Fruit fly (Drosophila melanogaster) whole organism, embryonic: ENCODE data around the gene CG10866.

Source experiments
- Abd-B ChIP-seq: fragments of 200-800 bp; sonication (Bioruptor generic); optimal IDR thresholded peaks from 2 replicates; lab custom pipeline; 2018; ENCODE audit warnings: missing biosample characterization, mild to moderate bottlenecking, missing genetic modification characterization, moderate library complexity
- Aef1 ChIP-seq: fragments of 200-800 bp; sonication (Bioruptor generic); IDR thresholded peaks from 3 replicates; pipeline ENCODE4 v1.3.6; 2022; ENCODE audit warnings: missing biosample characterization, missing genetic modification characterization
- CG10654 ChIP-seq: fragments of 200-800 bp; sonication (Bioruptor generic); optimal IDR thresholded peaks from 2 replicates; lab custom pipeline; 2016; ENCODE audit warnings: missing biosample characterization, missing genetic modification characterization
- CG12104 ChIP-seq: fragments of 200-800 bp; sonication (Bioruptor generic); optimal IDR thresholded peaks from 3 replicates; lab custom pipeline; 2016; ENCODE audit warnings: missing biosample characterization, missing genetic modification characterization
- CG13123 ChIP-seq: fragments of 200-800 bp; sonication (Bioruptor generic); optimal IDR thresholded peaks from 2 replicates; lab custom pipeline; 2016; ENCODE audit warnings: missing biosample characterization, missing genetic modification characterization
- CG13894 ChIP-seq: fragments of 200-800 bp; sonication (Bioruptor generic); optimal IDR thresholded peaks from 3 replicates; lab custom pipeline; 2018; ENCODE audit warnings: missing biosample characterization, mild to moderate bottlenecking, missing genetic modification characterization, moderate library complexity
- CG14014 ChIP-seq: fragments of 200-800 bp; sonication (Bioruptor generic); IDR thresholded peaks from 2 replicates; pipeline ENCODE4 v1.3.6; 2022; ENCODE audit warnings: missing biosample characterization, missing genetic modification characterization
- CG15073 ChIP-seq: fragments of 200-800 bp; sonication (Bioruptor generic); optimal IDR thresholded peaks from 2 replicates; lab custom pipeline; 2016; ENCODE audit warnings: missing biosample characterization, missing genetic modification characterization
- CG15601 ChIP-seq: fragments of 200-800 bp; sonication (Bioruptor generic); optimal IDR thresholded peaks from 3 replicates; lab custom pipeline; 2019; ENCODE audit warnings: missing biosample characterization, mild to moderate bottlenecking, missing genetic modification characterization, moderate library complexity
- CG1832 ChIP-seq: fragments of 200-800 bp; sonication (Bioruptor generic); optimal IDR thresholded peaks from 2 replicates; lab custom pipeline; 2017; ENCODE audit warnings: missing biosample characterization, mild to moderate bottlenecking, missing genetic modification characterization, inconsistent platforms
- CG4360 ChIP-seq: fragments of 200-800 bp; sonication (Bioruptor generic); IDR thresholded peaks from 2 replicates; pipeline ENCODE4 v1.3.6; 2022; ENCODE audit warnings: missing biosample characterization, missing genetic modification characterization
- CG7786 ChIP-seq: fragments of 200-800 bp; sonication (Bioruptor generic); optimal IDR thresholded peaks from 2 replicates; lab custom pipeline; 2016; ENCODE audit warnings: missing biosample characterization, missing genetic modification characterization
- CG9215 ChIP-seq: fragments of 200-800 bp; sonication (Bioruptor generic); IDR thresholded peaks from 2 replicates; pipeline ENCODE4 v1.3.6; 2022; ENCODE audit warnings: missing biosample characterization, missing genetic modification characterization
- CG9437 ChIP-seq: fragments of 200-800 bp; sonication (Bioruptor generic); optimal IDR thresholded peaks from 2 replicates; lab custom pipeline; 2018; ENCODE audit warnings: missing biosample characterization, mild to moderate bottlenecking, missing genetic modification characterization
- CG9609 ChIP-seq: fragments of 200-800 bp; sonication (Bioruptor generic); optimal IDR thresholded peaks from 3 replicates; lab custom pipeline; 2016; ENCODE audit warnings: missing biosample characterization, missing genetic modification characterization
- CHES-1-like ChIP-seq: fragments of 200-800 bp; sonication (Bioruptor generic); optimal IDR thresholded peaks from 2 replicates; lab custom pipeline; 2016; ENCODE audit warnings: missing biosample characterization, missing genetic modification characterization
- D19B ChIP-seq: fragments of 200-800 bp; sonication (Bioruptor generic); optimal IDR thresholded peaks from 2 replicates; lab custom pipeline; 2017; ENCODE audit warnings: missing biosample characterization, mild to moderate bottlenecking, missing genetic modification characterization
- Dip3 ChIP-seq: fragments of 200-800 bp; sonication (Bioruptor generic); optimal IDR thresholded peaks from 3 replicates; lab custom pipeline; 2016; ENCODE audit warnings: missing biosample characterization, missing genetic modification characterization
- ERR ChIP-seq: fragments of 200-800 bp; sonication (Bioruptor generic); optimal IDR thresholded peaks from 2 replicates; lab custom pipeline; 2016; ENCODE audit warnings: missing biosample characterization, missing genetic modification characterization
- Elba2 ChIP-seq: fragments of 200-800 bp; sonication (Bioruptor generic); optimal IDR thresholded peaks from 3 replicates; lab custom pipeline; 2016; ENCODE audit warnings: missing biosample characterization, missing genetic modification characterization
- Fer1 ChIP-seq: fragments of 200-800 bp; sonication (Bioruptor generic); optimal IDR thresholded peaks from 2 replicates; lab custom pipeline; 2017; ENCODE audit warnings: missing biosample characterization, mild to moderate bottlenecking, missing genetic modification characterization
- HmgD ChIP-seq: fragments of 200-800 bp; sonication (Bioruptor generic); optimal IDR thresholded peaks from 3 replicates; lab custom pipeline; 2016; ENCODE audit warnings: missing biosample characterization, missing genetic modification characterization
- Sox100B ChIP-seq: fragments of 200-800 bp; sonication (Bioruptor generic); optimal IDR thresholded peaks from 3 replicates; lab custom pipeline; 2018; ENCODE audit warnings: missing biosample characterization, mild to moderate bottlenecking, missing genetic modification characterization
- Sry-δ ChIP-seq: fragments of 200-800 bp; sonication (Bioruptor generic); optimal IDR thresholded peaks from 2 replicates; lab custom pipeline; 2016; ENCODE audit warnings: missing biosample characterization, missing genetic modification characterization
- Vsx1 ChIP-seq: fragments of 200-800 bp; sonication (Bioruptor generic); optimal IDR thresholded peaks from 2 replicates; lab custom pipeline; 2017; ENCODE audit warnings: missing biosample characterization, mild to moderate bottlenecking, missing genetic modification characterization, missing genetic modification reagents
- ash1 ChIP-seq: fragments of 200-800 bp; sonication (Bioruptor generic); optimal IDR thresholded peaks from 2 replicates; lab custom pipeline; 2018; ENCODE audit warnings: missing biosample characterization, mild to moderate bottlenecking, missing genetic modification characterization
- chinmo ChIP-seq: fragments of 200-800 bp; sonication (Bioruptor generic); IDR thresholded peaks from 4 replicates; pipeline ENCODE4 v1.3.6; 2022; ENCODE audit warnings: missing biosample characterization, missing genetic modification characterization; ENCODE audit not compliant: partially characterized antibody
- corto ChIP-seq: fragments of 200-800 bp; sonication (Bioruptor generic); optimal IDR thresholded peaks from 2 replicates; lab custom pipeline; 2016; ENCODE audit warnings: missing biosample characterization, mild to moderate bottlenecking, missing genetic modification characterization, moderate library complexity
- croc ChIP-seq: fragments of 200-800 bp; sonication (Bioruptor generic); conservative IDR thresholded peaks from 3 replicates; pipeline ENCODE4 v1.3.6; 2022; ENCODE audit warnings: missing biosample characterization, missing genetic modification characterization
- dati ChIP-seq: fragments of 200-800 bp; sonication (Bioruptor generic); IDR thresholded peaks from 2 replicates; pipeline ENCODE4 v1.3.6; 2022; ENCODE audit warnings: missing biosample characterization, missing genetic modification characterization
- dysf ChIP-seq: fragments of 200-800 bp; sonication (Bioruptor generic); IDR thresholded peaks from 3 replicates; pipeline ENCODE4 v1.3.6; 2022; ENCODE audit warnings: missing biosample characterization, missing genetic modification characterization
- fd3F ChIP-seq: fragments of 200-800 bp; sonication (Bioruptor generic); optimal IDR thresholded peaks from 2 replicates; lab custom pipeline; 2018; ENCODE audit warnings: missing biosample characterization, mild to moderate bottlenecking, missing genetic modification characterization, moderate library complexity
- fd64A ChIP-seq: fragments of 200-800 bp; sonication (Bioruptor generic); optimal IDR thresholded peaks from 3 replicates; lab custom pipeline; 2018; ENCODE audit warnings: missing biosample characterization, mild to moderate bottlenecking, missing genetic modification characterization
- gsb-n ChIP-seq: fragments of 200-800 bp; sonication (Bioruptor generic); optimal IDR thresholded peaks from 3 replicates; lab custom pipeline; 2018; ENCODE audit warnings: missing biosample characterization, mild to moderate bottlenecking, missing genetic modification characterization
- h ChIP-seq: fragments of >200 bp; optimal IDR thresholded peaks from 2 replicates; lab custom pipeline; 2017
- inv ChIP-seq: fragments of 200-800 bp; sonication (Bioruptor generic); IDR thresholded peaks from 2 replicates; pipeline ENCODE4 v1.3.6; 2022; ENCODE audit warnings: missing biosample characterization, missing genetic modification characterization; ENCODE audit not compliant: partially characterized antibody
- jing ChIP-seq: fragments of 200-800 bp; sonication (Bioruptor generic); optimal IDR thresholded peaks from 2 replicates; lab custom pipeline; 2018; ENCODE audit warnings: missing biosample characterization, mild to moderate bottlenecking, missing genetic modification characterization
- jumu ChIP-seq: fragments of 200-800 bp; sonication (Bioruptor generic); optimal IDR thresholded peaks from 3 replicates; lab custom pipeline; 2016; ENCODE audit warnings: missing biosample characterization, missing genetic modification characterization
- pita ChIP-seq: fragments of 200-800 bp; sonication (Bioruptor generic); optimal IDR thresholded peaks from 2 replicates; lab custom pipeline; 2017; ENCODE audit warnings: missing biosample characterization, mild to moderate bottlenecking, missing genetic modification characterization
- psq ChIP-seq: fragments of 200-800 bp; sonication (Bioruptor generic); optimal IDR thresholded peaks from 2 replicates; lab custom pipeline; 2017; ENCODE audit warnings: missing biosample characterization, missing genetic modification characterization
- ro ChIP-seq: fragments of 200-800 bp; sonication (Bioruptor generic); IDR thresholded peaks from 2 replicates; pipeline ENCODE4 v1.3.6; 2022; ENCODE audit warnings: missing biosample characterization, missing genetic modification characterization
- schlank ChIP-seq: fragments of 200-800 bp; sonication (Bioruptor generic); optimal IDR thresholded peaks from 2 replicates; lab custom pipeline; 2018; ENCODE audit warnings: missing biosample characterization, mild to moderate bottlenecking, missing genetic modification characterization
- scrt ChIP-seq: fragments of 200-800 bp; sonication (Bioruptor generic); optimal IDR thresholded peaks from 2 replicates; lab custom pipeline; 2018; ENCODE audit warnings: missing biosample characterization, mild to moderate bottlenecking, missing genetic modification characterization, moderate library complexity
- slbo ChIP-seq: fragments of 200-800 bp; sonication (Bioruptor generic); IDR thresholded peaks from 2 replicates; pipeline ENCODE4 v1.3.6; 2022; ENCODE audit warnings: missing biosample characterization, missing genetic modification characterization

CG10866 gene

dm6 chr3L:3928205-3928942 is 9.4 kb downstream of the CG10866 start (continued):
- TF ChIP-seq ash1 (GFP tag; lab: Kevin White, UChicago): peak; percentile 9
- peak; percentile 97 for TF ChIP-seq slbo
- peak; percentile 77 for TF ChIP-seq jumu
- TF ChIP-seq CG13123: peak; percentile 72
- TF ChIP-seq Abd-B (GFP tag; lab: Kevin White, UChicago): peak; percentile 68
- no peak for TF ChIP-seq pita (GFP tag; lab: Kevin White, UChicago)
- TF ChIP-seq corto (GFP tag; lab: Kevin White, UChicago): peak; percentile 31
- TF ChIP-seq Sry-δ (GFP tag; lab: Kevin White, UChicago): peak; percentile 43
- TF ChIP-seq dysf: peak; percentile 90
- no peak for TF ChIP-seq Elba2 (GFP tag; lab: Kevin White, UChicago)
- peak; percentile 93 for TF ChIP-seq Fer1 (GFP tag; lab: Kevin White, UChicago)
- TF ChIP-seq fd64A (GFP tag; lab: Kevin White, UChicago): no peak
- peak; percentile 76 for TF ChIP-seq CG12104
- TF ChIP-seq CG4360 (GFP tag; lab: Robert Waterston, UW): no peak
- peak; percentile 86 for TF ChIP-seq CG9609 (GFP tag; lab: Kevin White, UChicago)
- no peak for TF ChIP-seq chinmo (GFP tag; lab: Robert Waterston, UW)
- no peak for TF ChIP-seq CG1832
- peak; percentile 87 for TF ChIP-seq Aef1
- TF ChIP-seq CHES-1-like (GFP tag; lab: Kevin White, UChicago): peak; percentile 90
- peak; percentile 75 for TF ChIP-seq D19B (GFP tag; lab: Kevin White, UChicago)
- TF ChIP-seq CG15073 (GFP tag; lab: Kevin White, UChicago): no peak
- TF ChIP-seq psq (GFP tag; lab: Kevin White, UChicago): peak; percentile 38
- TF ChIP-seq gsb-n: no peak
- TF ChIP-seq ERR: peak; percentile 84
- TF ChIP-seq fd3F: peak; percentile 89
- peak; percentile 46 for TF ChIP-seq Vsx1 (GFP tag; lab: Kevin White, UChicago)
- no peak for TF ChIP-seq inv (GFP tag; lab: Robert Waterston, UW)
- TF ChIP-seq scrt (GFP tag; lab: Kevin White, UChicago): peak; percentile 87
- TF ChIP-seq CG7786 (GFP tag; lab: Kevin White, UChicago): peak; percentile 93
- TF ChIP-seq CG15601 (tag; lab: Kevin White, UChicago): peak; percentile 58
- peak; percentile 95 for TF ChIP-seq CG13894
- TF ChIP-seq CG14014 (GFP tag; lab: Robert Waterston, UW): peak; percentile 94
- TF ChIP-seq Sox100B (GFP tag; lab: Kevin White, UChicago): peak; percentile 66
- TF ChIP-seq dati (GFP tag; lab: Robert Waterston, UW): peak; percentile 47; the same call in 1 of the 2 replicates
- TF ChIP-seq jing: peak; percentile 66
- peak; percentile 85 for TF ChIP-seq schlank (tag; lab: Kevin White, UChicago)
- peak; percentile 40 for TF ChIP-seq ro
- TF ChIP-seq croc: peak; percentile 27; the same call in 1 of the 3 replicates
- peak; percentile 52 for TF ChIP-seq CG10654 (GFP tag; lab: Kevin White, UChicago)
- TF ChIP-seq h (lab: Kevin White, UChicago): no peak
- peak; percentile 89 for TF ChIP-seq Dip3 (GFP tag; lab: Kevin White, UChicago)
- TF ChIP-seq HmgD (GFP tag; lab: Kevin White, UChicago): peak; percentile 18
- TF ChIP-seq CG9437: peak; percentile 63
- peak; percentile 86 for TF ChIP-seq CG9215
